Worm (Caenorhabditis elegans) whole organism, early embryonic: Measurements from ENCODE around the gene cyp-31A5.

Source experiments
- B0310.2 ChIP-seq: sonication (generic microtip); optimal IDR thresholded peaks from 2 replicates; lab custom pipeline; 2016; ENCODE audit warnings: mild to moderate bottlenecking, missing genetic modification characterization, missing compliant biosample characterization
- F13C5.2 ChIP-seq: sonication (generic microtip); optimal IDR thresholded peaks from 2 replicates; lab custom pipeline; 2017; ENCODE audit warnings: mild to moderate bottlenecking, missing genetic modification characterization, inconsistent platforms, missing compliant biosample characterization
- aly-1 ChIP-seq: sonication (generic microtip); optimal IDR thresholded peaks from 2 replicates; lab custom pipeline; 2016; ENCODE audit warnings: missing genetic modification characterization, missing compliant biosample characterization
- ama-1 ChIP-seq: fragments of 150-350 bp; optimal IDR thresholded peaks from 2 replicates; lab custom pipeline; 2014
- ceh-13 ChIP-seq: fragments of 200-800 bp; sonication (Bioruptor generic); optimal IDR thresholded peaks from 2 replicates; lab custom pipeline; 2018; ENCODE audit warnings: mild to moderate bottlenecking, missing genetic modification characterization, missing compliant biosample characterization
- ceh-36 ChIP-seq: sonication (generic microtip); optimal IDR thresholded peaks from 2 replicates; lab custom pipeline; 2016; ENCODE audit warnings: missing genetic modification characterization, inconsistent platforms, missing compliant biosample characterization
- ets-7 ChIP-seq: sonication (generic microtip); optimal IDR thresholded peaks from 2 replicates; lab custom pipeline; 2016; ENCODE audit warnings: missing genotype, missing genetic modification characterization, missing compliant biosample characterization
- flt-1 ChIP-seq: fragments of 200-800 bp; sonication (Bioruptor generic); IDR thresholded peaks from 2 replicates; pipeline ENCODE4 v1.3.6; 2022; ENCODE audit warnings: missing genetic modification characterization, missing compliant biosample characterization
- hmbx-1 ChIP-seq: sonication (generic microtip); optimal IDR thresholded peaks from 2 replicates; lab custom pipeline; 2016; ENCODE audit warnings: mild to moderate bottlenecking, missing genetic modification characterization, missing compliant biosample characterization
- hmg-4 ChIP-seq: fragments of 200-800 bp; sonication (Bioruptor generic); optimal IDR thresholded peaks from 2 replicates; lab custom pipeline; 2018; ENCODE audit warnings: mild to moderate bottlenecking, missing genetic modification characterization, missing compliant biosample characterization
- hnd-1 ChIP-seq: sonication (generic microtip); optimal IDR thresholded peaks from 2 replicates; lab custom pipeline; 2016; ENCODE audit warnings: missing genetic modification characterization, missing compliant biosample characterization
- pes-1 ChIP-seq: fragments of 200-800 bp; sonication (Bioruptor generic); IDR thresholded peaks from 2 replicates; pipeline ENCODE4 v1.3.6; 2022; ENCODE audit warnings: missing genetic modification reagents, missing genetic modification characterization, missing compliant biosample characterization
- scrt-1 ChIP-seq: fragments of 200-800 bp; sonication (Bioruptor generic); IDR thresholded peaks from 2 replicates; pipeline ENCODE4 v1.3.6; 2022; ENCODE audit warnings: missing genetic modification characterization, missing compliant biosample characterization
- sea-1 ChIP-seq: fragments of 200-800 bp; sonication (Bioruptor generic); conservative IDR thresholded peaks from 2 replicates; pipeline ENCODE4 v1.3.6; 2022; ENCODE audit warnings: missing genetic modification characterization, missing compliant biosample characterization
- tbx-11 ChIP-seq: fragments of 200-800 bp; sonication (Bioruptor generic); IDR thresholded peaks from 2 replicates; pipeline ENCODE4 v1.3.6; 2022; ENCODE audit warnings: missing genetic modification characterization, missing compliant biosample characterization
- tbx-37 ChIP-seq: fragments of 200-800 bp; sonication (Bioruptor generic); conservative IDR thresholded peaks from 2 replicates; pipeline ENCODE4 v1.3.6; 2022; ENCODE audit warnings: missing genetic modification reagents, missing genetic modification characterization, missing compliant biosample characterization
- tra-4 ChIP-seq: sonication (generic microtip); optimal IDR thresholded peaks from 2 replicates; lab custom pipeline; 2017; ENCODE audit warnings: missing genetic modification characterization, missing compliant biosample characterization

cyp-31A5 gene

DNA sequence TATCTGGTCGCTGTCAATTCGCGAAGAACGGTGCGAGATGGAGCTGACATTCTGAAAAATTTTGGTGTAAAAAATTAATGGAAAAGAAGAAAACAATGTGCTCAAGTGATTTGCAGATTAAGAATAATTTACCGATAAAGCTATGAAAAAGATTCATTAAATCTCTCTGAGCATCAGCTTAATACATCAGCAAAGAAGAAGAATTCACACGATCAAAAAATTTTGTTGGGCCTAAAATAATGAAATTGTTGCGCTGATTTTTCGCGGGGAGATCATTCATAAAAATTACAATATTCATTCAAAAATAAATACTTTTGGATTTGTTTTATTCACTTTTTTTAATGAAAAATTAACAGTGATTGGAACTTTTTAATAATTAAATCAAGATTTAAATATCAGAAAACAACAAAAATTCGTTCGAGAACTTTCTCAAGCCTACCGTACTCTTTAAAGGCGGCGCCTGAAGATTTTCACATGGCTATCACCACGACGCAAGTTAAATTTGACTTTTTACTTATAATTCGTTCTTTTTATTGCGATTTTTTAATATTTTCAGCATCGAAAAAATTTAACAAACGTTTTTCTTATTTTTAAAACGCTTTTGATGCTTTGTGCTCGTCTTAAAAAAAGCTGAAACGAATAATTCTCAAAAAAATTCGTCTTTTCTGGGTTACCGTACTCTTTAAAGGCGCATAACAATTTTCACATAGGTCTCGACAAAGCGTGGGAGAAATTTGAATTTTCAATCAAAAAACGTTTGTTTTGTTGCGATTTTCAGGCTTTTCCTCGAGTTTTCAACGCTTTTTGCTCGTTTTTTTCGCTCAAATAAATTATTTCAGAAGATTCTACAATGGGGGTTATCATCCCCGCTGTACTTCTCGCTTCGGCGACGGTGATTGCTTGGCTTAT is at the start of gene cyp-31A5, which contains the start of gene memi-2:
cyp-31A5 (plus strand) TSS at position 834 of the 909 bp plus-strand sequence.
memi-2 (minus strand) TSS at position 51 of the 909 bp plus-strand sequence.
- TF ChIP-seq hmg-4 (no peak), tra-4 (tag; lab: Kevin White, UChicago) (no peak), hnd-1 (no peak), aly-1 (tag; lab: Kevin White, UChicago) (no peak), flt-1 (no peak), ceh-36 (no peak), ceh-13 (GFP tag; lab: Kevin White, UChicago) (no peak), B0310.2 (tag; lab: Kevin White, UChicago) (no peak), tbx-37 (no peak), ama-1 (lab: Kevin White, UChicago) (no peak), tbx-11 (GFP tag; lab: Robert Waterston, UW) (no peak), scrt-1 (no peak), F13C5.2 (tag; lab: Kevin White, UChicago) (no peak), hmbx-1 (tag; lab: Kevin White, UChicago) (no peak), ets-7 (tag; lab: Kevin White, UChicago) (no peak), sea-1 (no peak), pes-1 (GFP tag; lab: Robert Waterston, UW) (no peak)

ce11 chrIV:13353143-13353773 is 47.8 kb upstream of the cyp-31A5 start, which contains the start of the genes rec-8 and mex-5:
Gene rec-8 (minus strand): TSS chrIV:13353193.
Gene mex-5 (plus strand): TSS chrIV:13353723.
- TF ChIP-seq ama-1 (lab: Kevin White, UChicago) (no peak), hmg-4 (no peak), tbx-11 (GFP tag; lab: Robert Waterston, UW) (no peak), aly-1 (tag; lab: Kevin White, UChicago) (no peak), tra-4 (tag; lab: Kevin White, UChicago) (no peak)

- no peak for TF ChIP-seq ceh-13 (GFP tag; lab: Kevin White, UChicago)
- TF ChIP-seq tra-4 (tag; lab: Kevin White, UChicago) = no peak
- TF ChIP-seq ama-1 (lab: Kevin White, UChicago) = no peak
- TF ChIP-seq ets-7 (tag; lab: Kevin White, UChicago) = no peak
- no peak for TF ChIP-seq B0310.2 (tag; lab: Kevin White, UChicago)
- no peak for TF ChIP-seq hmbx-1 (tag; lab: Kevin White, UChicago)
- no peak for TF ChIP-seq ceh-36
- no peak for TF ChIP-seq hmg-4
- TF ChIP-seq tbx-37 = no peak
- no peak for TF ChIP-seq pes-1 (GFP tag; lab: Robert Waterston, UW)
- no peak for TF ChIP-seq sea-1
- TF ChIP-seq F13C5.2 (tag; lab: Kevin White, UChicago) = no peak
- no peak for TF ChIP-seq tbx-11 (GFP tag; lab: Robert Waterston, UW)
- TF ChIP-seq flt-1 = no peak
- no peak for TF ChIP-seq hnd-1
- no peak for TF ChIP-seq aly-1 (tag; lab: Kevin White, UChicago)
These were observed 47.0 kb upstream of the cyp-31A5 start for ce11 chrIV:13354044-13354443.

- TF ChIP-seq F13C5.2 (tag; lab: Kevin White, UChicago) (no peak), ceh-13 (GFP tag; lab: Kevin White, UChicago) (no peak), tbx-37 (no peak), scrt-1 (no peak), hmbx-1 (tag; lab: Kevin White, UChicago) (no peak), tra-4 (tag; lab: Kevin White, UChicago) (no peak), sea-1 (no peak), ets-7 (tag; lab: Kevin White, UChicago) (no peak), B0310.2 (tag; lab: Kevin White, UChicago) (no peak), ama-1 (lab: Kevin White, UChicago) (no peak), ceh-36 (no peak), aly-1 (tag; lab: Kevin White, UChicago) (no peak), flt-1 (no peak), hmg-4 (no peak)
These were observed 45.1 kb upstream of the cyp-31A5 start for ce11 chrIV:13356005-13356404.

DNA sequence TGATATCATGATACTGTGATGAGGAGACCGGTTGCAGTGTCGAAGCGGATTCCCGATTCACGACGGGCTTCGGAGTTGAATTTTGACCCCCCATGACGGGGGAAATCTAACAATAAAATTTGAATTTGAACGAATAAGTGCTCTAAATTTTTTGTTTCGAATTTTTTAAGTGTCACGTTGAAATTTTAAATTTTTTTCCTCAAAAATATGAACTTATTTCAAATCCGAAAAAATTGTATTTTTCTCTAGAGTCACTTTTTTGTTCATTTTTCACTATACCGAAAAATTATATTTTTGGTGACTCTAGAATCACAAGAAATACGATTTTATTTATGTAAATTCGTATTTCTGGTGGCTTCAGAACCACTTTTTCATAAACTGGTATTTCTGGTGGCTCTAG is 42.6 kb upstream of the cyp-31A5 start, which contains the start of gene W02A2.8:
W02A2.8 (minus strand) TSS at position 101 of the 400 bp plus-strand sequence.
- TF ChIP-seq hmg-4 (no peak), ama-1 (lab: Kevin White, UChicago) (no peak), flt-1 (no peak), ets-7 (tag; lab: Kevin White, UChicago) (no peak), aly-1 (tag; lab: Kevin White, UChicago) (no peak), ceh-13 (GFP tag; lab: Kevin White, UChicago) (no peak), tra-4 (tag; lab: Kevin White, UChicago) (no peak), tbx-37 (no peak), pes-1 (GFP tag; lab: Robert Waterston, UW) (no peak), B0310.2 (tag; lab: Kevin White, UChicago) (no peak), tbx-11 (GFP tag; lab: Robert Waterston, UW) (no peak)

DNA sequence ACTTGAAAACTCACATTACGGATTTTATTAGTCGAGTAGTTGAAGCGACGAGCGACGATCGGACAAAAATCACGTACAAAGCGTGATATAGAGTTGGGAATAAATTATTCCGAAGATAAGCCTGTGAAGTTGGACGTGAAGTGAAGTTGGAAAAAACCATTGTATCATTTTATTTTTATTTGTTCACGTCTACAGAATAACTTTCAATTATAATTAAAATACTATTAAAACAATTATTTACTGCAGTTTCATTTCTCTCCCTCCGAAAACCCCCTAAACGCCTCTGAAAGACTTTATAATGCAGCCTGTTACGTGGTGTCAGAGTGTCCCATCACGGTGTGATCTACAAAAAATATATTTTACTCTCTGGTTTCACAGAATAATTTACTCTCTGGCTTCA is 40.9 kb upstream of the cyp-31A5 start, which contains the start of gene Y62E10A.3:
Y62E10A.3 (minus strand) TSS at position 101 of the 400 bp plus-strand sequence.
- TF ChIP-seq scrt-1 (no peak), ama-1 (lab: Kevin White, UChicago) (no peak), F13C5.2 (tag; lab: Kevin White, UChicago) (no peak)

- TF ChIP-seq B0310.2 (tag; lab: Kevin White, UChicago) = no peak
- TF ChIP-seq tra-4 (tag; lab: Kevin White, UChicago) = no peak
- TF ChIP-seq hmbx-1 (tag; lab: Kevin White, UChicago) = no peak
- no peak for TF ChIP-seq F13C5.2 (tag; lab: Kevin White, UChicago)
- no peak for TF ChIP-seq tbx-11 (GFP tag; lab: Robert Waterston, UW)
- no peak for TF ChIP-seq tbx-37
- TF ChIP-seq ama-1 (lab: Kevin White, UChicago) = no peak
- TF ChIP-seq ceh-36 = no peak
- TF ChIP-seq sea-1 = no peak
- no peak for TF ChIP-seq ceh-13 (GFP tag; lab: Kevin White, UChicago)
- TF ChIP-seq flt-1 = no peak
- TF ChIP-seq aly-1 (tag; lab: Kevin White, UChicago) = no peak
- TF ChIP-seq hnd-1 = no peak
- TF ChIP-seq hmg-4 = no peak
- no peak for TF ChIP-seq scrt-1
- no peak for TF ChIP-seq pes-1 (GFP tag; lab: Robert Waterston, UW)
- no peak for TF ChIP-seq ets-7 (tag; lab: Kevin White, UChicago)
These were observed 36.2 kb upstream of the cyp-31A5 start, which contains the start of gene srsx-25 for ce11 chrIV:13364869-13365268. Gene srsx-25 (plus strand): TSS chrIV:13365169.
